Worm (Caenorhabditis elegans): Measurements from ENCODE around the gene srh-195.

DNA sequence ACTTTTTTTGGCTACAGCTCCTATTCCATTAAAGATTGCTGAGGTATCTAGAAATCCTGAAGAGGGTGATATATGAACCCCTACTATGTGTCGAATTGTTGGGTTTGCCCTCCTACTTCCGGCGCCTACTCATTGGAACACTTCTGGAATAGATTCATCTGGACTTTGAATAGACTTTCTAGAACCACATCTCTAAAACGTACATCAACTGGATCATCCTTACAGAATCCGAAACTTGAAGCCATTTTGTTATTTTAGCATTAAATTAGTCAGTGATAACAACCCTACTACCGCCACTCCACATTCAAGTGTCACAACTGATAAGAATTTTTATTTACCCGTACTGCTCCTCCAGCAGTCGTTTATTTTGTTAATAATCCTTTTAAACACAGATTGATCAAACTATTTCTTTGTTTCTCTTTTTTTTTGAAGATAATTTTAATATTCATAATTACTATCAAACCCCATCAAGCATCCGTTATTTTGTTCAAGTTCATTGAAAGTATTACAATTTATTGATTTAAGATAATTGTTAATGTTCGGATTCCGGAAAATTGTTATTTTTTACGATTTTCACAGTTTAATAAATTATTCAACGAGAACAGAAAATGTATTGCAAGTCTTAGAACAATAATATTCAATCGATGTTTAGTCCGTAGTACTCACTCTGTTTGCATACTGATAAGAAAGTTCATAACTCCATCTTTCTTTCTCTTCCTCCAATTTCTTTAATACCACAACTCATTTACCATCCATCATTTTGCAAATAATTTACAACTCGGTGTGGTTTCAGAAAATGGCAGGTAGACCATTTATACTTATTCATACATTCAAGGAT is 17.3 kb downstream of the srh-195 start, which contains the start of gene math-42:
- TF ChIP-seq mdl-1 (tag; optimal IDR thresholded peaks at IDR 0.05), result no peak
- TF ChIP-seq zag-1 (tag; optimal IDR thresholded peaks at IDR 0.05), result no peak
- TF ChIP-seq nhr-129 (tag; optimal IDR thresholded peaks at IDR 0.05), result no peak
- no peak for TF ChIP-seq R02D3.7 (tag; optimal IDR thresholded peaks at IDR 0.05)
- TF ChIP-seq ZK546.5 (tag; optimal IDR thresholded peaks at IDR 0.05), result no peak
- no peak for TF ChIP-seq nhr-25 (tag; optimal IDR thresholded peaks at IDR 0.05)
- TF ChIP-seq mab-5 (tag; optimal IDR thresholded peaks at IDR 0.05), result no peak
